Fruit fly (Drosophila melanogaster) whole organism, embryonic: ENCODE results near the gene CG14302.

Experiments used
- Abd-B ChIP-seq: fragments of 200-800 bp; sonication (Bioruptor generic); optimal IDR thresholded peaks from 2 replicates; lab custom pipeline; 2018; ENCODE audit warnings: missing biosample characterization, mild to moderate bottlenecking, missing genetic modification characterization, moderate library complexity
- Atf3 ChIP-seq: fragments of 200-800 bp; sonication (Bioruptor generic); optimal IDR thresholded peaks from 3 replicates; lab custom pipeline; 2016; ENCODE audit warnings: missing biosample characterization, missing genetic modification characterization
- CG10209 ChIP-seq: fragments of 200-800 bp; sonication (Bioruptor generic); optimal IDR thresholded peaks from 3 replicates; lab custom pipeline; 2017; ENCODE audit warnings: missing biosample characterization, mild to moderate bottlenecking, missing genetic modification characterization, missing genetic modification reagents
- CG11247 ChIP-seq: fragments of 200-800 bp; sonication (Bioruptor generic); IDR thresholded peaks from 2 replicates; pipeline ENCODE4 v1.3.6; 2022; ENCODE audit warnings: missing biosample characterization, missing genetic modification characterization
- CG13624 ChIP-seq: fragments of 200-800 bp; sonication (Bioruptor generic); optimal IDR thresholded peaks from 2 replicates; lab custom pipeline; 2016; ENCODE audit warnings: missing biosample characterization, missing genetic modification characterization
- CG14050 ChIP-seq: fragments of 200-800 bp; sonication (Bioruptor generic); IDR thresholded peaks from 3 replicates; pipeline ENCODE4 v1.3.6; 2022; ENCODE audit warnings: missing biosample characterization, missing genetic modification characterization
- CG14860 ChIP-seq: fragments of 200-800 bp; sonication (Bioruptor generic); IDR thresholded peaks from 3 replicates; pipeline ENCODE4 v1.3.6; 2022; ENCODE audit warnings: missing biosample characterization, missing genetic modification characterization; ENCODE audit not compliant: partially characterized antibody
- CG16863 ChIP-seq: fragments of 200-800 bp; sonication (Bioruptor generic); optimal IDR thresholded peaks from 3 replicates; lab custom pipeline; 2016; ENCODE audit warnings: missing biosample characterization, missing genetic modification characterization
- CG17612 ChIP-seq: fragments of 200-800 bp; sonication (Bioruptor generic); IDR thresholded peaks from 2 replicates; pipeline ENCODE4 v1.3.6; 2022; ENCODE audit warnings: missing biosample characterization, missing genetic modification characterization
- CG18764 ChIP-seq: fragments of 200-800 bp; sonication (Bioruptor generic); optimal IDR thresholded peaks from 3 replicates; lab custom pipeline; 2016; ENCODE audit warnings: missing biosample characterization, missing genetic modification characterization
- CG2889 ChIP-seq: fragments of 200-800 bp; sonication (Bioruptor generic); IDR thresholded peaks from 3 replicates; pipeline ENCODE4 v1.3.6; 2022; ENCODE audit warnings: missing biosample characterization, missing genetic modification characterization
- CG34224 ChIP-seq: fragments of 200-800 bp; sonication (Bioruptor generic); IDR thresholded peaks from 3 replicates; pipeline ENCODE4 v1.3.6; 2022; ENCODE audit warnings: missing biosample characterization, missing genetic modification characterization; ENCODE audit not compliant: partially characterized antibody
- CG4730 ChIP-seq: fragments of 200-800 bp; sonication (Bioruptor generic); IDR thresholded peaks from 2 replicates; pipeline ENCODE4 v1.3.6; 2022; ENCODE audit warnings: missing biosample characterization, missing genetic modification characterization
- CG7786 ChIP-seq: fragments of 200-800 bp; sonication (Bioruptor generic); optimal IDR thresholded peaks from 2 replicates; lab custom pipeline; 2016; ENCODE audit warnings: missing biosample characterization, missing genetic modification characterization
- CG7928 ChIP-seq: fragments of 200-800 bp; sonication (Bioruptor generic); optimal IDR thresholded peaks from 2 replicates; lab custom pipeline; 2017; ENCODE audit warnings: missing biosample characterization, mild to moderate bottlenecking, missing genetic modification characterization
- CG8281 ChIP-seq: fragments of 200-800 bp; sonication (Bioruptor generic); optimal IDR thresholded peaks from 2 replicates; lab custom pipeline; 2018; ENCODE audit warnings: missing biosample characterization, mild to moderate bottlenecking, missing genetic modification characterization, moderate library complexity
- CG9797 ChIP-seq: fragments of 200-800 bp; sonication (Bioruptor generic); optimal IDR thresholded peaks from 3 replicates; lab custom pipeline; 2018; ENCODE audit warnings: missing biosample characterization, mild to moderate bottlenecking, missing genetic modification characterization
- CG9876 ChIP-seq: fragments of 200-800 bp; sonication (Bioruptor generic); optimal IDR thresholded peaks from 2 replicates; lab custom pipeline; 2016; ENCODE audit warnings: missing biosample characterization, missing genetic modification characterization
- Drgx ChIP-seq: fragments of 200-800 bp; sonication (Bioruptor generic); IDR thresholded peaks from 2 replicates; pipeline ENCODE4 v1.3.6; 2022; ENCODE audit warnings: missing biosample characterization, missing genetic modification characterization
- E2f1 ChIP-seq: fragments of 200-800 bp; sonication (Bioruptor generic); IDR thresholded peaks from 2 replicates; pipeline ENCODE4 v1.3.6; 2022; ENCODE audit warnings: missing biosample characterization, missing genetic modification characterization
- Gug ChIP-seq: fragments of 200-800 bp; sonication (Bioruptor generic); IDR thresholded peaks from 4 replicates; pipeline ENCODE4 v1.3.6; 2022; ENCODE audit warnings: missing biosample characterization, missing genetic modification characterization
- H15 ChIP-seq: fragments of 200-800 bp; sonication (Bioruptor generic); IDR thresholded peaks from 3 replicates; pipeline ENCODE4 v1.3.6; 2022; ENCODE audit warnings: missing biosample characterization, missing genetic modification characterization
- MBD-R2 ChIP-seq: fragments of 200-800 bp; sonication (Bioruptor generic); IDR thresholded peaks from 2 replicates; pipeline ENCODE4 v1.3.6; 2022; ENCODE audit warnings: missing biosample characterization, missing genetic modification characterization
- MESR4 ChIP-seq: fragments of 200-800 bp; sonication (Bioruptor generic); optimal IDR thresholded peaks from 2 replicates; lab custom pipeline; 2018; ENCODE audit warnings: missing biosample characterization, mild to moderate bottlenecking, missing genetic modification characterization, moderate library complexity
- Myb ChIP-seq: fragments of 200-800 bp; sonication (Bioruptor generic); optimal IDR thresholded peaks from 2 replicates; lab custom pipeline; 2016; ENCODE audit warnings: missing biosample characterization, missing genetic modification characterization
- NfI ChIP-seq: fragments of 200-800 bp; sonication (Bioruptor generic); optimal IDR thresholded peaks from 3 replicates; lab custom pipeline; 2018; ENCODE audit warnings: missing biosample characterization, mild to moderate bottlenecking, missing genetic modification characterization, moderate library complexity
- Oaz ChIP-seq: fragments of 200-800 bp; sonication (Bioruptor generic); IDR thresholded peaks from 2 replicates; pipeline ENCODE4 v1.3.6; 2022; ENCODE audit warnings: missing biosample characterization, missing genetic modification characterization
- Optix ChIP-seq: fragments of 200-800 bp; sonication (Bioruptor generic); IDR thresholded peaks from 3 replicates; pipeline ENCODE4 v1.3.6; 2022; ENCODE audit warnings: missing biosample characterization, missing genetic modification characterization
- Pdp1 ChIP-seq, 2 experiments: fragments of 200-800 bp; sonication (Bioruptor generic); optimal IDR thresholded peaks; 3 replicates each; lab custom pipeline; 2016; ENCODE audit warnings: missing biosample characterization in 2 of 2, missing genetic modification characterization in 2 of 2, mild to moderate bottlenecking in 1 of 2, moderate library complexity in 1 of 2
- Ptx1 ChIP-seq: fragments of 200-800 bp; sonication (Bioruptor generic); IDR thresholded peaks from 2 replicates; pipeline ENCODE4 v1.3.6; 2022; ENCODE audit warnings: missing biosample characterization, missing genetic modification characterization
- Ravus ChIP-seq: fragments of 200-800 bp; sonication (Bioruptor generic); IDR thresholded peaks from 2 replicates; pipeline ENCODE4 v1.3.6; 2022; ENCODE audit warnings: missing biosample characterization, missing genetic modification characterization
- Rfx ChIP-seq: fragments of 200-800 bp; sonication (Bioruptor generic); IDR thresholded peaks from 2 replicates; pipeline ENCODE4 v1.3.6; 2022; ENCODE audit warnings: missing biosample characterization, missing genetic modification characterization
- Side ChIP-seq: fragments of 200-800 bp; sonication (Bioruptor generic); optimal IDR thresholded peaks from 2 replicates; lab custom pipeline; 2016; ENCODE audit warnings: missing biosample characterization, missing genetic modification characterization
- Spps ChIP-seq: fragments of 200-800 bp; sonication (Bioruptor generic); optimal IDR thresholded peaks from 2 replicates; lab custom pipeline; 2018; ENCODE audit warnings: missing biosample characterization, mild to moderate bottlenecking, missing genetic modification characterization
- br ChIP-seq: fragments of >200 bp; optimal IDR thresholded peaks from 2 replicates; lab custom pipeline; 2017
- crol ChIP-seq: fragments of 200-800 bp; sonication (Bioruptor generic); IDR thresholded peaks from 2 replicates; pipeline ENCODE4 v1.3.6; 2022; ENCODE audit warnings: missing biosample characterization, missing genetic modification characterization
- dm ChIP-seq: fragments of 200-800 bp; sonication (Bioruptor generic); optimal IDR thresholded peaks from 3 replicates; lab custom pipeline; 2016; ENCODE audit warnings: missing biosample characterization, missing genetic modification characterization
- dysf ChIP-seq: fragments of 200-800 bp; sonication (Bioruptor generic); IDR thresholded peaks from 3 replicates; pipeline ENCODE4 v1.3.6; 2022; ENCODE audit warnings: missing biosample characterization, missing genetic modification characterization
- fd96Cb ChIP-seq: fragments of 200-800 bp; sonication (Bioruptor generic); optimal IDR thresholded peaks from 2 replicates; lab custom pipeline; 2018; ENCODE audit warnings: missing biosample characterization, mild to moderate bottlenecking, missing genetic modification characterization, moderate library complexity
- jigr1 ChIP-seq: fragments of 200-800 bp; sonication (Bioruptor generic); IDR thresholded peaks from 3 replicates; pipeline ENCODE4 v1.3.6; 2022; ENCODE audit warnings: missing biosample characterization, missing genetic modification characterization
- knrl ChIP-seq: fragments of 200-800 bp; sonication (Bioruptor generic); IDR thresholded peaks from 3 replicates; pipeline ENCODE4 v1.3.6; 2022; ENCODE audit warnings: missing biosample characterization, missing genetic modification characterization; ENCODE audit not compliant: partially characterized antibody
- onecut ChIP-seq: fragments of 200-800 bp; sonication (Bioruptor generic); IDR thresholded peaks from 2 replicates; pipeline ENCODE4 v1.3.6; 2022; ENCODE audit warnings: missing biosample characterization, missing genetic modification characterization
- pan ChIP-seq, 4 experiments: fragments of >200 bp in 3 of 4; fragments of 200-800 bp in 1 of 4; sonication (Bioruptor generic) in 1 of 4; optimal IDR thresholded peaks in 3 of 4; IDR thresholded peaks in 1 of 4; 2 replicates each; pipeline versions ENCODE4 v1.3.6 to Lab custom; 2017 to 2022; ENCODE audit warnings: missing biosample characterization in 2 of 4, missing genetic modification characterization in 2 of 4, mixed read lengths in 1 of 4
- pros ChIP-seq: fragments of 200-800 bp; sonication (Bioruptor generic); optimal IDR thresholded peaks from 3 replicates; lab custom pipeline; 2019; ENCODE audit warnings: missing biosample characterization, mild to moderate bottlenecking, missing genetic modification characterization, moderate library complexity
- slp2 ChIP-seq: fragments of 200-800 bp; sonication (Bioruptor generic); optimal IDR thresholded peaks from 2 replicates; lab custom pipeline; 2016; ENCODE audit warnings: missing biosample characterization, missing genetic modification characterization
- tin ChIP-seq: fragments of 200-800 bp; sonication (Bioruptor generic); optimal IDR thresholded peaks from 3 replicates; lab custom pipeline; 2016; ENCODE audit warnings: missing biosample characterization, missing genetic modification characterization
- trh ChIP-seq: fragments of 200-800 bp; sonication (Bioruptor generic); optimal IDR thresholded peaks from 2 replicates; lab custom pipeline; 2016; ENCODE audit warnings: missing biosample characterization, missing genetic modification characterization
- ttk ChIP-seq: fragments of 200-800 bp; sonication (Bioruptor generic); IDR thresholded peaks from 2 replicates; pipeline ENCODE4 v2.1.2; 2022; ENCODE audit warnings: missing biosample characterization, missing genetic modification characterization
- unc-4 ChIP-seq: fragments of 200-800 bp; sonication (Bioruptor generic); IDR thresholded peaks from 2 replicates; pipeline ENCODE4 v1.3.6; 2022; ENCODE audit warnings: missing biosample characterization, missing genetic modification characterization; ENCODE audit not compliant: partially characterized antibody

Gene CG14302

DNA sequence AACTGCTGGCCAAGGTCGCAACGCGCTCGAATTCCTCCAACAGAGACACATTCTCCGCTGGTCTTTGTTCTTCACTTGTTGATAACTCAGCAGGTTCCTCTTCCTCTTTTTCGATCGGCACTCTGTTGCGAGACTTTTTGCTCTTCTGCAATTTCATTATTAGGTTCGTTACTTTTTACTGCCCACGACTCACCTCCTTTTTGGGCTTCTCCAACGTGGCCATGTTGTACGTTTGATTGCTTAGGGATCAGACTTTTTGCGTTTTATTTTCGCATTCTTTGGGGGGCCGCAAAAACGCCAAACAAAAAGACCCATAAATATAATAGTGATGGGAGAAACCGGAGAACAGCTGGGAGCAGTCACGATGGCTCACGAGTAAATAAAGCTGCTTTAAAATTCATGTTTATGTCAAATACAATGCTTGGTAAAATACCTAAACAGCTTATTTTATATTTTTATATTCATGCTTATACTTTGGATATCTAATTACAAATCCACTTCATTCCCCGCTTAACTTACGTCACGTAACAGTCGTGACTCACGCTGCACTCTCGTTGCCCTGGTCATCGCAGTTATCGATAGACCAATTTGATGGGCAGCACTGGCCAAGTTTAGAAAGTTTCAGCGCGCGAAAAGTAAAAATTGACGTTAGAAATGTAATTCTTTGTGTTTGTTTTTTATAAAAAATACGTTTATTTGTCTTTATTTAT, 26.2 kb downstream of the CG14302 start, which contains the start of gene Epg5 (continued):
- TF ChIP-seq unc-4 (GFP tag; lab: Robert Waterston, UW) (peak; percentile 97), CG14860 (GFP tag; lab: Robert Waterston, UW) (peak; percentile 98), Pdp1 (GFP tag; optimal IDR thresholded peaks at IDR 0.05; lab: Kevin White, UChicago) (peak in 1 of 2 experiments; percentile 74), jigr1 (GFP tag; lab: Robert Waterston, UW) (no peak), H15 (GFP tag; lab: Robert Waterston, UW) (no peak), CG17612 (GFP tag; lab: Robert Waterston, UW) (0 out of 2 replicates have a peak, but pooled peaks have one; percentile 17), slp2 (peak; percentile 57), CG14050 (GFP tag; lab: Robert Waterston, UW) (no peak), trh (GFP tag; lab: Kevin White, UChicago) (peak; percentile 58), dm (GFP tag; lab: Kevin White, UChicago) (peak; percentile 45), CG7786 (GFP tag; lab: Kevin White, UChicago) (peak; percentile 62), pros (GFP tag; lab: Kevin White, UChicago) (no peak), CG8281 (tag; lab: Kevin White, UChicago) (no peak), Side (GFP tag; lab: Kevin White, UChicago) (peak; percentile 59), Gug (GFP tag; lab: Robert Waterston, UW) (peak; percentile 83; the same call in 3 of the 4 replicates), Rfx (peak; percentile 90), crol (GFP tag; lab: Robert Waterston, UW) (no peak), onecut (GFP tag; lab: Robert Waterston, UW) (peak; percentile 6; the same call in 1 of the 2 replicates), NfI (GFP tag; lab: Kevin White, UChicago) (no peak), CG9876 (peak; percentile 43), Abd-B (GFP tag; lab: Kevin White, UChicago) (peak; percentile 96), tin (GFP tag; lab: Kevin White, UChicago) (peak; percentile 74), fd96Cb (tag; lab: Kevin White, UChicago) (peak; percentile 50), MESR4 (GFP tag; lab: Kevin White, UChicago) (peak; percentile 55), E2f1 (peak; percentile 71), CG7928 (GFP tag; lab: Kevin White, UChicago) (peak; percentile 93), Drgx (peak; percentile 43), CG16863 (GFP tag; lab: Kevin White, UChicago) (peak; percentile 42), Ravus (peak; percentile 19), MBD-R2 (peak; percentile 83), Myb (GFP tag; lab: Kevin White, UChicago) (peak; percentile 73), dysf (peak; percentile 81), CG10209 (GFP tag; lab: Kevin White, UChicago) (peak; percentile 49), CG34224 (peak; percentile 97), Optix (peak; percentile 61; the same call in 2 of the 3 replicates), pan (optimal IDR thresholded peaks at IDR 0.05; lab: Kevin White, UChicago) (no peak), pan (GFP tag; optimal IDR thresholded peaks at IDR 0.05 in 1 of 2, IDR thresholded peaks at IDR 0.05 in 1 of 2) (peak in 1 of 2 experiments; percentile 56), Oaz (GFP tag; lab: Robert Waterston, UW) (no peak), CG13624 (peak; percentile 83), Atf3 (GFP tag; lab: Kevin White, UChicago) (peak; percentile 63), Ptx1 (GFP tag; lab: Robert Waterston, UW) (peak; percentile 83), Spps (tag; lab: Kevin White, UChicago) (peak; percentile 4), CG9797 (peak; percentile 22), ttk (GFP tag; lab: Robert Waterston, UW) (peak; percentile 61; the same call in 1 of the 2 replicates), br (lab: Kevin White, UChicago) (no peak), CG18764 (GFP tag; lab: Kevin White, UChicago) (peak; percentile 45), CG11247 (GFP tag; lab: Robert Waterston, UW) (peak; percentile 49; the same call in 1 of the 2 replicates), CG2889 (GFP tag; lab: Robert Waterston, UW) (0 out of 3 replicates have a peak, but pooled peaks have one; percentile 18), CG4730 (GFP tag; lab: Robert Waterston, UW) (0 out of 2 replicates have a peak, but pooled peaks have one; percentile 19), knrl (peak; percentile 100)
